Fruit fly (Drosophila melanogaster): ENCODE measurements around the gene mtSSB.

mtSSB gene

dm6 chr3R:16208106-16208780, 3.2 kb upstream of the mtSSB start (continued):
- TF ChIP-seq bsh (GFP tag; optimal IDR thresholded peaks at IDR 0.05) (peak in 1 of 2 experiments; percentile 96), CG15514 (GFP tag; optimal IDR thresholded peaks at IDR 0.05) (peak; percentile 17), nerfin-1 (tag; optimal IDR thresholded peaks at IDR 0.05) (no peak), HLH4C (GFP tag; IDR thresholded peaks at IDR 0.05; ENCODE audit: partially characterized antibody) (0 out of 3 replicates have a peak, but pooled peaks have one; percentile 11), sr (GFP tag; IDR thresholded peaks at IDR 0.05) (peak; percentile 56; the same call in 2 of the 3 replicates), CG9215 (GFP tag; IDR thresholded peaks at IDR 0.05) (no peak), CG1832 (GFP tag; optimal IDR thresholded peaks at IDR 0.05) (no peak), sob (GFP tag; IDR thresholded peaks at IDR 0.05) (peak; percentile 56; the same call in 1 of the 2 replicates), sqz (GFP tag; optimal IDR thresholded peaks at IDR 0.05) (peak; percentile 88), Stat92E (GFP tag; optimal IDR thresholded peaks at IDR 0.05) (peak in 1 of 3 experiments; percentile 20), luna (GFP tag; optimal IDR thresholded peaks at IDR 0.05) (no peak), Rfx (GFP tag; IDR thresholded peaks at IDR 0.05) (peak; percentile 58), Dek (tag; optimal IDR thresholded peaks at IDR 0.05) (peak; percentile 56), Ptx1 (GFP tag; IDR thresholded peaks at IDR 0.05) (no peak)

dm6 chr3R:16207074-16207609, 2.1 kb upstream of the mtSSB start:
- TF ChIP-seq CG4360 (GFP tag; IDR thresholded peaks at IDR 0.05) (peak; percentile 87), Sry-δ (GFP tag; optimal IDR thresholded peaks at IDR 0.05) (no peak), cwo (GFP tag; optimal IDR thresholded peaks at IDR 0.05) (peak; percentile 91), Hey (tag; optimal IDR thresholded peaks at IDR 0.05) (peak; percentile 55), CG4707 (GFP tag; optimal IDR thresholded peaks at IDR 0.05) (peak; percentile 39), PHDP (tag; optimal IDR thresholded peaks at IDR 0.05) (peak; percentile 28), sr (GFP tag; IDR thresholded peaks at IDR 0.05) (peak; percentile 43; the same call in 1 of the 3 replicates), CG1603 (tag; optimal IDR thresholded peaks at IDR 0.05) (no peak), CG14441 (GFP tag; IDR thresholded peaks at IDR 0.05) (0 out of 2 replicates have a peak, but pooled peaks have one; percentile 29), C15 (GFP tag; IDR thresholded peaks at IDR 0.05) (0 out of 3 replicates have a peak, but pooled peaks have one; percentile 12), CG11696 (GFP tag; IDR thresholded peaks at IDR 0.05) (peak; percentile 20; the same call in 1 of the 2 replicates), maf-S (GFP tag; optimal IDR thresholded peaks at IDR 0.05) (no peak), zfh1 (GFP tag; IDR thresholded peaks at IDR 0.05) (peak; percentile 51; the same call in 2 of the 3 replicates), Hsf (GFP tag; optimal IDR thresholded peaks at IDR 0.05) (no peak), cg (GFP tag; optimal IDR thresholded peaks at IDR 0.05) (peak; percentile 83), schlank (tag; optimal IDR thresholded peaks at IDR 0.05) (no peak), chinmo (GFP tag; IDR thresholded peaks at IDR 0.05; ENCODE audit: partially characterized antibody) (peak; percentile 98), Rfx (GFP tag; IDR thresholded peaks at IDR 0.05) (peak; percentile 60), Eip74EF (GFP tag; optimal IDR thresholded peaks at IDR 0.05) (no peak), Fer1 (GFP tag; optimal IDR thresholded peaks at IDR 0.05) (peak; percentile 53), crol (GFP tag; IDR thresholded peaks at IDR 0.05) (peak; percentile 87), pzg (GFP tag; optimal IDR thresholded peaks at IDR 0.05) (peak; percentile 5), chm (GFP tag; IDR thresholded peaks at IDR 0.05) (peak; percentile 69), CG11093 (GFP tag; IDR thresholded peaks at IDR 0.05) (no peak), grau (tag; optimal IDR thresholded peaks at IDR 0.05) (peak; percentile 45), Adf1 (GFP tag; IDR thresholded peaks at IDR 0.05) (peak; percentile 92), CG12155 (GFP tag; optimal IDR thresholded peaks at IDR 0.05) (peak; percentile 25), CG6813 (GFP tag; optimal IDR thresholded peaks at IDR 0.05) (peak; percentile 36), CG15514 (GFP tag; optimal IDR thresholded peaks at IDR 0.05) (peak; percentile 90), CG31388 (GFP tag; optimal IDR thresholded peaks at IDR 0.05) (no peak), pnt (GFP tag; optimal IDR thresholded peaks at IDR 0.05) (no peak), lmd (GFP tag; IDR thresholded peaks at IDR 0.05) (0 out of 2 replicates have a peak, but pooled peaks have one; percentile 7), CG3995 (GFP tag; optimal IDR thresholded peaks at IDR 0.05) (no peak), org-1 (GFP tag; optimal IDR thresholded peaks at IDR 0.05) (peak; percentile 22), mirr (GFP tag; optimal IDR thresholded peaks at IDR 0.05) (peak; percentile 80)

Data from whole organism, embryonic.